Worm (Caenorhabditis elegans): ENCODE results near the gene gpcp-1.

DNA sequence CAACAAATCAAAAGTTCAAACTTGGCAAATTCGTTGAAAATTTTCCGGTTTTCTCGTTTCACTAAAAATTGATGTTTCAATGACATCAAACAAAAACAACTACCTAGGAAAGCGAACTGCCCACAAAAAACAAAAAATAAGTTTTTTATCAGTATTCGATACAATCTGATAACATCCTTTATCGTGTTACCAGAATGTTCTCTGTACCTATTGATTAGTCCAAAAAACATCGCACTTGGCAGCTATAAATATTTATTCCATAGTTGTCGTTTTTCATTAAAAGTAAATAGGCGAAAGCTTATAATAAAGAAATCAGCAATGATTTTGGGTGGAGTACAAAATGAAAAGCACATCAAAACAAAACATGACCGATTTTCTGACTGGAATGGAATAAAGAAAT is 6.8 kb upstream of the gpcp-1 start:
- no peak for TF ChIP-seq nhr-11 (tag; optimal IDR thresholded peaks at IDR 0.05)
- no peak for TF ChIP-seq nfya-1 (tag; optimal IDR thresholded peaks at IDR 0.05)
